Fruit fly (Drosophila melanogaster) whole organism, embryonic: ENCODE data around the gene CG12078.

Source experiments
- B-H1 ChIP-seq: fragments of 200-800 bp; sonication (Bioruptor generic); IDR thresholded peaks from 3 replicates; pipeline ENCODE4 v1.3.6; 2022; ENCODE audit warnings: missing biosample characterization, missing genetic modification characterization
- CG10654 ChIP-seq: fragments of 200-800 bp; sonication (Bioruptor generic); optimal IDR thresholded peaks from 2 replicates; lab custom pipeline; 2016; ENCODE audit warnings: missing biosample characterization, missing genetic modification characterization
- CG11695 ChIP-seq: fragments of 200-800 bp; sonication (Bioruptor generic); IDR thresholded peaks from 3 replicates; pipeline ENCODE4 v1.3.6; 2022; ENCODE audit warnings: missing biosample characterization, missing genetic modification characterization
- CG12391 ChIP-seq: fragments of 200-800 bp; sonication (Bioruptor generic); optimal IDR thresholded peaks from 3 replicates; lab custom pipeline; 2018; ENCODE audit warnings: missing biosample characterization, mild to moderate bottlenecking, missing genetic modification characterization, moderate library complexity
- CG13775 ChIP-seq: fragments of 200-800 bp; sonication (Bioruptor generic); optimal IDR thresholded peaks from 3 replicates; lab custom pipeline; 2017; ENCODE audit warnings: missing biosample characterization, mild to moderate bottlenecking, missing genetic modification characterization
- CG14965 ChIP-seq: fragments of 200-800 bp; sonication (Bioruptor generic); optimal IDR thresholded peaks from 2 replicates; lab custom pipeline; 2016; ENCODE audit warnings: missing biosample characterization, missing genetic modification characterization, borderline replicate concordance
- CG17829 ChIP-seq: fragments of 200-800 bp; optimal IDR thresholded peaks from 2 replicates; lab custom pipeline; 2019; ENCODE audit warnings: missing biosample characterization, mild to moderate bottlenecking, missing genetic modification characterization, moderate library complexity
- CG18619 ChIP-seq: fragments of 200-800 bp; sonication (Bioruptor generic); optimal IDR thresholded peaks from 3 replicates; lab custom pipeline; 2017; ENCODE audit warnings: missing biosample characterization, mild to moderate bottlenecking, missing genetic modification characterization
- CG3163 ChIP-seq: fragments of 200-800 bp; sonication (Bioruptor generic); optimal IDR thresholded peaks from 3 replicates; lab custom pipeline; 2016; ENCODE audit warnings: missing biosample characterization, missing genetic modification characterization
- CG3847 ChIP-seq: fragments of 200-800 bp; sonication (Bioruptor generic); IDR thresholded peaks from 2 replicates; pipeline ENCODE4 v1.3.6; 2022; ENCODE audit warnings: missing biosample characterization, missing genetic modification characterization
- CG4820 ChIP-seq: fragments of 200-800 bp; sonication (Bioruptor generic); optimal IDR thresholded peaks from 3 replicates; lab custom pipeline; 2016; ENCODE audit warnings: missing biosample characterization, missing genetic modification characterization
- CG8388 ChIP-seq: fragments of 200-800 bp; sonication (Bioruptor generic); optimal IDR thresholded peaks from 2 replicates; lab custom pipeline; 2019; ENCODE audit warnings: missing biosample characterization, mild to moderate bottlenecking, missing genetic modification characterization, moderate library complexity
- CG9215 ChIP-seq: fragments of 200-800 bp; sonication (Bioruptor generic); IDR thresholded peaks from 2 replicates; pipeline ENCODE4 v1.3.6; 2022; ENCODE audit warnings: missing biosample characterization, missing genetic modification characterization
- CG9797 ChIP-seq: fragments of 200-800 bp; sonication (Bioruptor generic); optimal IDR thresholded peaks from 3 replicates; lab custom pipeline; 2018; ENCODE audit warnings: missing biosample characterization, mild to moderate bottlenecking, missing genetic modification characterization
- Camta ChIP-seq: fragments of 200-800 bp; sonication (Bioruptor generic); optimal IDR thresholded peaks from 2 replicates; lab custom pipeline; 2016; ENCODE audit warnings: missing biosample characterization, missing genetic modification characterization
- Dip2 ChIP-seq: fragments of 200-800 bp; sonication (Bioruptor generic); IDR thresholded peaks from 2 replicates; pipeline ENCODE4 v1.3.6; 2022; ENCODE audit warnings: missing biosample characterization, missing genetic modification characterization
- E2f1 ChIP-seq: fragments of 200-800 bp; sonication (Bioruptor generic); IDR thresholded peaks from 2 replicates; pipeline ENCODE4 v1.3.6; 2022; ENCODE audit warnings: missing biosample characterization, missing genetic modification characterization
- E2f2 ChIP-seq: fragments of 200-800 bp; sonication (Bioruptor generic); IDR thresholded peaks from 2 replicates; pipeline ENCODE4 v1.3.6; 2022; ENCODE audit warnings: missing biosample characterization, missing genetic modification characterization
- GATAe ChIP-seq: fragments of 200-800 bp; sonication (Bioruptor generic); conservative IDR thresholded peaks from 2 replicates; pipeline ENCODE4 v1.3.6; 2022; ENCODE audit warnings: missing biosample characterization, missing genetic modification characterization
- HmgD ChIP-seq: fragments of 200-800 bp; sonication (Bioruptor generic); optimal IDR thresholded peaks from 3 replicates; lab custom pipeline; 2016; ENCODE audit warnings: missing biosample characterization, missing genetic modification characterization
- Hr78 ChIP-seq, 2 experiments: fragments of 200-800 bp in 1 of 2; fragments of >200 bp in 1 of 2; sonication (Bioruptor generic) in 1 of 2; optimal IDR thresholded peaks; 2 replicates each; lab custom pipeline; 2017 to 2019; ENCODE audit warnings: missing biosample characterization in 2 of 2, missing genetic modification characterization in 2 of 2, mild to moderate bottlenecking in 1 of 2, moderate library complexity in 1 of 2
- Hsf ChIP-seq: fragments of 200-800 bp; sonication (Bioruptor generic); optimal IDR thresholded peaks from 3 replicates; lab custom pipeline; 2016; ENCODE audit warnings: missing biosample characterization, missing genetic modification characterization
- Neu2 ChIP-seq: fragments of 200-800 bp; sonication (Bioruptor generic); optimal IDR thresholded peaks from 3 replicates; lab custom pipeline; 2016; ENCODE audit warnings: missing biosample characterization, missing genetic modification characterization, borderline replicate concordance
- Poxn ChIP-seq: fragments of 200-800 bp; sonication (Bioruptor generic); IDR thresholded peaks from 2 replicates; pipeline ENCODE4 v1.3.6; 2022; ENCODE audit warnings: missing biosample characterization, missing genetic modification characterization
- Ptx1 ChIP-seq: fragments of 200-800 bp; sonication (Bioruptor generic); IDR thresholded peaks from 2 replicates; pipeline ENCODE4 v1.3.6; 2022; ENCODE audit warnings: missing biosample characterization, missing genetic modification characterization
- Side ChIP-seq: fragments of 200-800 bp; sonication (Bioruptor generic); optimal IDR thresholded peaks from 2 replicates; lab custom pipeline; 2016; ENCODE audit warnings: missing biosample characterization, missing genetic modification characterization
- Six4 ChIP-seq: fragments of 200-800 bp; sonication (Bioruptor generic); optimal IDR thresholded peaks from 2 replicates; lab custom pipeline; 2016; ENCODE audit warnings: missing biosample characterization, missing genetic modification characterization
- Sry-β ChIP-seq: fragments of 200-800 bp; sonication (Bioruptor generic); optimal IDR thresholded peaks from 2 replicates; lab custom pipeline; 2018; ENCODE audit warnings: missing biosample characterization, mild to moderate bottlenecking, missing genetic modification characterization, moderate library complexity
- Tbp ChIP-seq: fragments of >200 bp; optimal IDR thresholded peaks from 2 replicates; lab custom pipeline; 2018; ENCODE audit warnings: missing biosample characterization, missing genetic modification characterization
- ash1 ChIP-seq: fragments of 200-800 bp; sonication (Bioruptor generic); optimal IDR thresholded peaks from 2 replicates; lab custom pipeline; 2018; ENCODE audit warnings: missing biosample characterization, mild to moderate bottlenecking, missing genetic modification characterization
- br ChIP-seq: fragments of >200 bp; optimal IDR thresholded peaks from 2 replicates; lab custom pipeline; 2017
- btn ChIP-seq: fragments of 200-800 bp; sonication (Bioruptor generic); optimal IDR thresholded peaks from 2 replicates; lab custom pipeline; 2016; ENCODE audit warnings: missing biosample characterization, missing genetic modification characterization
- caup ChIP-seq: fragments of 200-800 bp; sonication (Bioruptor generic); optimal IDR thresholded peaks from 3 replicates; lab custom pipeline; 2017; ENCODE audit warnings: missing biosample characterization, mild to moderate bottlenecking, missing genetic modification characterization, moderate library complexity; ENCODE audit not compliant: severe bottlenecking
- chn ChIP-seq: fragments of 200-800 bp; sonication (Bioruptor generic); optimal IDR thresholded peaks from 2 replicates; lab custom pipeline; 2016; ENCODE audit warnings: missing biosample characterization, missing genetic modification characterization
- corto ChIP-seq: fragments of 200-800 bp; sonication (Bioruptor generic); optimal IDR thresholded peaks from 2 replicates; lab custom pipeline; 2016; ENCODE audit warnings: missing biosample characterization, mild to moderate bottlenecking, missing genetic modification characterization, moderate library complexity
- crc ChIP-seq: fragments of 200-800 bp; sonication (Bioruptor generic); optimal IDR thresholded peaks from 2 replicates; lab custom pipeline; 2016; ENCODE audit warnings: missing biosample characterization, missing genetic modification characterization
- da ChIP-seq: fragments of 200-800 bp; sonication (Bioruptor generic); optimal IDR thresholded peaks from 2 replicates; lab custom pipeline; 2016; ENCODE audit warnings: missing biosample characterization, missing genetic modification characterization
- dpn ChIP-seq, 2 experiments: fragments of 200-800 bp; sonication (Bioruptor generic); optimal IDR thresholded peaks; 3 replicates each; lab custom pipeline; 2016; ENCODE audit warnings: missing biosample characterization in 2 of 2, missing genetic modification characterization in 2 of 2
- fd64A ChIP-seq: fragments of 200-800 bp; sonication (Bioruptor generic); optimal IDR thresholded peaks from 3 replicates; lab custom pipeline; 2018; ENCODE audit warnings: missing biosample characterization, mild to moderate bottlenecking, missing genetic modification characterization
- gcm ChIP-seq: fragments of 200-800 bp; sonication (Bioruptor generic); optimal IDR thresholded peaks from 2 replicates; lab custom pipeline; 2019; ENCODE audit warnings: missing biosample characterization, mild to moderate bottlenecking, missing genetic modification characterization, moderate library complexity
- gsb-n ChIP-seq: fragments of 200-800 bp; sonication (Bioruptor generic); optimal IDR thresholded peaks from 3 replicates; lab custom pipeline; 2018; ENCODE audit warnings: missing biosample characterization, mild to moderate bottlenecking, missing genetic modification characterization
- nerfin-1 ChIP-seq: fragments of 200-800 bp; sonication (Bioruptor generic); optimal IDR thresholded peaks from 3 replicates; lab custom pipeline; 2019; ENCODE audit warnings: missing biosample characterization, mild to moderate bottlenecking, missing genetic modification characterization, moderate library complexity
- oc ChIP-seq: fragments of 200-800 bp; sonication (Bioruptor generic); optimal IDR thresholded peaks from 2 replicates; lab custom pipeline; 2018; ENCODE audit warnings: missing biosample characterization, mild to moderate bottlenecking, missing genetic modification characterization, moderate library complexity
- peb ChIP-seq: fragments of 200-800 bp; sonication (Bioruptor generic); IDR thresholded peaks from 2 replicates; pipeline ENCODE4 v1.3.6; 2022; ENCODE audit warnings: missing biosample characterization, missing genetic modification characterization
- pnt ChIP-seq: fragments of 200-800 bp; sonication (Bioruptor generic); optimal IDR thresholded peaks from 3 replicates; lab custom pipeline; 2016; ENCODE audit warnings: missing biosample characterization, missing genetic modification characterization
- sug ChIP-seq: fragments of 200-800 bp; optimal IDR thresholded peaks from 2 replicates; lab custom pipeline; 2019; ENCODE audit warnings: missing biosample characterization, mild to moderate bottlenecking, missing genetic modification characterization, moderate library complexity
- tap ChIP-seq: fragments of 200-800 bp; optimal IDR thresholded peaks from 3 replicates; lab custom pipeline; 2019; ENCODE audit warnings: missing biosample characterization, mild to moderate bottlenecking, missing genetic modification characterization, moderate library complexity
- unpg ChIP-seq: fragments of 200-800 bp; sonication (Bioruptor generic); optimal IDR thresholded peaks from 3 replicates; lab custom pipeline; 2018; ENCODE audit warnings: missing biosample characterization, mild to moderate bottlenecking, missing genetic modification characterization, moderate library complexity
- zf30C ChIP-seq: fragments of 200-800 bp; sonication (Bioruptor generic); optimal IDR thresholded peaks from 3 replicates; lab custom pipeline; 2018; ENCODE audit warnings: missing biosample characterization, mild to moderate bottlenecking, missing genetic modification characterization

CG12078 gene

dm6 chr3L:3248714-3249663, 4.9 kb upstream of the CG12078 start (continued):
- TF ChIP-seq crc (GFP tag; lab: Kevin White, UChicago) (no peak), CG8388 (GFP tag; lab: Kevin White, UChicago) (no peak), CG17829 (tag; lab: Kevin White, UChicago) (peak; percentile 21), peb (GFP tag; lab: Robert Waterston, UW) (no peak), CG3847 (GFP tag; lab: Robert Waterston, UW) (no peak), btn (no peak), CG12391 (tag; lab: Kevin White, UChicago) (peak; percentile 44), CG3163 (GFP tag; lab: Kevin White, UChicago) (no peak), E2f2 (GFP tag; lab: Robert Waterston, UW) (peak; percentile 15; the same call in 1 of the 2 replicates), Ptx1 (no peak), CG14965 (GFP tag; lab: Kevin White, UChicago) (no peak), br (lab: Kevin White, UChicago) (no peak), Hsf (peak; percentile 40), CG10654 (no peak), Sry-β (GFP tag; lab: Kevin White, UChicago) (no peak), pnt (GFP tag; lab: Kevin White, UChicago) (peak; percentile 16), Poxn (GFP tag; lab: Robert Waterston, UW) (no peak), HmgD (GFP tag; lab: Kevin White, UChicago) (no peak), GATAe (GFP tag; lab: Robert Waterston, UW) (no peak), E2f1 (GFP tag; lab: Robert Waterston, UW) (no peak), CG9215 (GFP tag; lab: Robert Waterston, UW) (no peak), Dip2 (GFP tag; lab: Robert Waterston, UW) (no peak), dpn (GFP tag; optimal IDR thresholded peaks at IDR 0.05; lab: Kevin White, UChicago) (peak in 1 of 2 experiments; percentile 53), caup (no peak), chn (no peak), Side (GFP tag; lab: Kevin White, UChicago) (no peak), ash1 (GFP tag; lab: Kevin White, UChicago) (no peak), gcm (no peak), sug (no peak), corto (GFP tag; lab: Kevin White, UChicago) (peak; percentile 99), zf30C (no peak), nerfin-1 (tag; lab: Kevin White, UChicago) (no peak), tap (tag; lab: Kevin White, UChicago) (no peak), oc (tag; lab: Kevin White, UChicago) (peak; percentile 29), CG18619 (GFP tag; lab: Kevin White, UChicago) (peak; percentile 45), fd64A (GFP tag; lab: Kevin White, UChicago) (no peak), CG4820 (GFP tag; lab: Kevin White, UChicago) (peak; percentile 55), da (no peak), CG11695 (GFP tag; lab: Robert Waterston, UW) (0 out of 3 replicates have a peak, but pooled peaks have one; percentile 25), B-H1 (no peak), CG9797 (GFP tag; lab: Kevin White, UChicago) (no peak), Tbp (no peak), Hr78 (GFP tag; optimal IDR thresholded peaks at IDR 0.05; lab: Kevin White, UChicago) (no peak), CG13775 (GFP tag; lab: Kevin White, UChicago) (peak; percentile 31), Camta (GFP tag; lab: Kevin White, UChicago) (no peak), Neu2 (GFP tag; lab: Kevin White, UChicago) (no peak), unpg (peak; percentile 21), Six4 (GFP tag; lab: Kevin White, UChicago) (peak; percentile 13), gsb-n (tag; lab: Kevin White, UChicago) (no peak)
